Worm (Caenorhabditis elegans) whole organism, L4/young adult: ENCODE results near the gene H03A11.13.

Experiments used
- W03F9.2 ChIP-seq: fragments of 150-350 bp; optimal IDR thresholded peaks from 2 replicates; lab custom pipeline; 2014; ENCODE audit warnings: missing biosample characterization, missing genetic modification characterization
- him-1 ChIP-seq: sonication (generic microtip); optimal IDR thresholded peaks from 2 replicates; lab custom pipeline; 2016; ENCODE audit warnings: missing genotype, missing genetic modification reagents, missing genetic modification characterization, missing compliant biosample characterization

ce11 chrX:15199052-15199451 lies 14.0 kb downstream of the H03A11.13 start, which contains the start of gene snt-7:
- no peak for TF ChIP-seq him-1 (tag; lab: Kevin White, UChicago)
- no peak for TF ChIP-seq W03F9.2 (tag; lab: Kevin White, UChicago)
